Worm (Caenorhabditis elegans): ENCODE data around the gene Y57G11C.5.
A peak's percentile ranks its signal among the peaks of the same experiment; 100 is the strongest.

The Y57G11C.5 gene

DNA sequence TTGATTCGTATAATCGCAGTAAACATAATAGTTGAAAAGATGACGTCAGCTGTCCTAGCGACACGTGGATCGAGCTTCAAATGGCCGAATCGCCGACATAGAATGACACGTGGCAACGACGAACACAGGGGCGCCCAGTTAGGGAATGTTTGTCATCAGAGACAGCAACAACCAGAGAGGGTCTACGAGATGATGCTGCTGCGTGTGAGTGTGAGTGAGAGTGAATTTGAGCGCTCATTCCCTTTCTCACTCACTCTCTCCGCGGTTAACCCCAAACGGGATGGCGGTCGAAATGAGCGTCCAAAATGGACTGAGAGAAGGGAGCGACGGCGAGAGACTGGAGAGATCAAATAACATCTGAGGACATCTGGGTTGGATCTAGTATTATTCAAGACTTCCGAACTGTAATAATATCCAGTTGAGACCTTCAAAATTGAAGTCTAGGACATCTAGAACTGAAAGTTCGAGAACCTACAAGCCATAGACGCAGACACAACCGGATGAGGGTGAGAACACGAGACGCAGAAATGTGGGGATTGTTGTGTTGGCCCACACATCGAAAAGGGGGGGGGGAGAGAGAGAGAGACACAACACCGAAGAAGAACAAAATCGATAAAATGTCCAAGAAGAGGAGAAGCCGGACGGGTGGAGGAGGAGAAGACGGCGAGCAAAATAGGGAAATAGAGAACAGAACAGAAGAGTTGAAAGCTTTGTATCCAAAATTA lies 28.8 kb upstream of the Y57G11C.5 start (continued):
- TF ChIP-seq hlh-4 (tag; optimal IDR thresholded peaks at IDR 0.05) (no peak), C04F5.9 (tag; optimal IDR thresholded peaks at IDR 0.05) (no peak), nhr-12 (tag; optimal IDR thresholded peaks at IDR 0.05) (no peak), fkh-8 (tag; optimal IDR thresholded peaks at IDR 0.05) (peak; percentile 69), irx-1 (tag; optimal IDR thresholded peaks at IDR 0.05) (no peak), nhr-85 (tag) (peak; percentile 10), ztf-4 (tag; optimal IDR thresholded peaks at IDR 0.05) (peak; percentile 37), nhr-71 (tag; optimal IDR thresholded peaks at IDR 0.05) (peak; percentile 62), lin-14 (GFP tag; optimal IDR thresholded peaks at IDR 0.05) (peak; percentile 86), egl-13 (tag; optimal IDR thresholded peaks at IDR 0.05) (peak; percentile 25), pqm-1 (tag; optimal IDR thresholded peaks at IDR 0.05) (no peak), mef-2 (tag; optimal IDR thresholded peaks at IDR 0.05) (no peak), ama-1 (optimal IDR thresholded peaks at IDR 0.05) (no peak), fkh-4 (tag; optimal IDR thresholded peaks at IDR 0.05; ENCODE audit: borderline replicate concordance) (no peak), snu-23 (GFP tag; optimal IDR thresholded peaks at IDR 0.05) (peak; percentile 47), nhr-237 (tag; optimal IDR thresholded peaks at IDR 0.05) (peak; percentile 3), ets-5 (GFP tag; IDR thresholded peaks at IDR 0.05) (no peak), nhr-90 (tag; optimal IDR thresholded peaks at IDR 0.05; ENCODE audit: poor library complexity) (peak; percentile 23), pag-3 (tag; optimal IDR thresholded peaks at IDR 0.05; ENCODE audit: borderline replicate concordance, insufficient read depth) (no peak), dpl-1 (GFP tag; optimal IDR thresholded peaks at IDR 0.05) (peak in 1 of 3 experiments; percentile 32), nhr-28 (tag; optimal IDR thresholded peaks at IDR 0.05) (no peak), dsc-1 (tag; optimal IDR thresholded peaks at IDR 0.05) (peak; percentile 7), F16B12.6 (tag; optimal IDR thresholded peaks at IDR 0.05) (no peak), lin-13 (GFP tag; optimal IDR thresholded peaks at IDR 0.05) (peak; percentile 51)

DNA sequence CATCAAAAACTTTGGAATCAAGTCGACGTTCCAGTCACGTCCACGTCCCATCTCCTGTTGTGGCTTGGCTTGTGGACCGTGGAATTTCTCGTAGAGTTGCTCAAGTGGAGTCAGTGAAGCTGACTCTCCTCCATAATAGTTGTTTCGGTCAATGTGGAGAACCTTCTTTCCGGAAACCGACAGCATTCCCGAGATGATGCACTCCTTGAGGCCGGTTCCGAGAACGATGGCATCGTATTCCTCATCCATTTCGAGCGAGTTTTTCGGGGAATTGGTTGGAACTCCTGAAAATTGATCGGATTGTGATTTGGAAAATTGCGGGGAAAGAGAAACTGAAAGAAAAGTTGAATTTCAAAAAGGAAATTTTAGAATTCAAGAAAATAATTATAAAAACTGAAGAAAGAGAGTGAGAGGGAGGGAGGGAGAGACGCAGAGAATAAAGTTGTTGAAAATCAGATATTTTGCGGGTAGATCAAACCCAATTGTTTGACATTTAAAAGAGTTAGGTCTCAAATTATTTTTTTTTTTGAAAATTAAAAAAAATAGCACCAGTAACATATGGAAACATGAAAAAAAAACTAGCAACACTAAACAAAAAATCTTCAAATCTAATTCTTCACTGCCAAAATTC lies 27.5 kb upstream of the Y57G11C.5 start, which contains the start of gene gdi-1:
gdi-1 (minus strand) TSS at position 286 of the 631 bp plus-strand sequence.
- TF ChIP-seq ztf-4 (tag; optimal IDR thresholded peaks at IDR 0.05), result peak; percentile 12
- TF ChIP-seq snpc-4 (tag; optimal IDR thresholded peaks at IDR 0.05), result no peak
- no peak for TF ChIP-seq lsy-2 (tag; optimal IDR thresholded peaks at IDR 0.05)
- TF ChIP-seq fos-1 (tag; optimal IDR thresholded peaks at IDR 0.05), result no peak

ce11 chrIV:14790579-14790978 lies 25.3 kb upstream of the Y57G11C.5 start:
- TF ChIP-seq nhr-12 (tag; optimal IDR thresholded peaks at IDR 0.05) (no peak), C34B4.2 (tag; optimal IDR thresholded peaks at IDR 0.05) (no peak), unc-62 (GFP tag; optimal IDR thresholded peaks at IDR 0.05) (no peak), pax-3 (tag; optimal IDR thresholded peaks at IDR 0.05) (no peak), efl-3 (GFP tag; optimal IDR thresholded peaks at IDR 0.05) (no peak), aly-2 (tag; optimal IDR thresholded peaks at IDR 0.05) (peak; percentile 5), nhr-19 (GFP tag; conservative IDR thresholded peaks at IDR 0.05) (no peak), elt-2 (tag; optimal IDR thresholded peaks at IDR 0.05) (no peak), nhr-85 (tag) (peak; percentile 55)

DNA sequence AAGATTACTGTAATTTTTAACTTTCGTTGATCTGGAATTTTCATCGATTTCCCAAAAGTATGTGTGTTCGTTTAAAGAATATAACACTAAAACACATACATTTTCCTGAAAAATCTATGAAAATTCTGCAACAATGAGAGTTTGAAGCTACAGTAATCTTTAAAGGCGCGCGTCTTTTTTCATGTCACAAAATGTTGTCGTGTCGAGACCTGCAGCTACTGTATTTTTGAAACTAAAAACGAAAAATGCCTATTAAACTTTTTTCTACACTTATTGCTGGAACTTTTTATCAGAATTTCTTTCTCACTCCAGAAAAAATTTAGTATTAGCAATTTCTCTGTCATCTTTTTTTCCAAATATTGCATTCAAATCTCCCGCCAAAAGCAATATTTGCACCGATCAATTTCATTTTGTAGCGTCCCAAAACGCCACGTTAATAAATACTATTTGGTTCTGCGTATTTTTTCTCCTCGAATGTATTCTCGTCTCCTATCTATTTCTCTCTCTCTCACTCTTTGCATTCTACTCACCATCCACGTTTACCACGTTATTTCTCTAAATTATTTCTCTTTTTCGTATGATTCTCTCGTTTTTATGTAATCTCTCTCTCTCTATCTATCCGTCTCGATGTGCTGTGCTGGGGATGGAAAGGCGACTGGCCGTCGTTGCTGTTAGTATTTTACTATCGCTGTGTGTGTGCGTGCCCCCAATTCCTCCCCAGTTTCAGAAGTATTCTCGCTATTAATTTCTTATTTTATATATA lies 21.3 kb upstream of the Y57G11C.5 start, which contains the start of gene melo-1:
melo-1 (plus strand) TSS at position 658 of the 763 bp plus-strand sequence.
- peak; percentile 7 for TF ChIP-seq lin-13 (GFP tag; optimal IDR thresholded peaks at IDR 0.05)
- TF ChIP-seq blmp-1 (tag; optimal IDR thresholded peaks at IDR 0.05), result peak; percentile 43
- peak; percentile 31 to 52 (median 36) for TF ChIP-seq dpl-1 (GFP tag; optimal IDR thresholded peaks at IDR 0.05)
- peak; percentile 62 to 73 for TF ChIP-seq lsy-2 (tag; optimal IDR thresholded peaks at IDR 0.05)
- TF ChIP-seq mep-1 (tag; optimal IDR thresholded peaks at IDR 0.05), result peak; percentile 81
- TF ChIP-seq nhr-90 (tag; optimal IDR thresholded peaks at IDR 0.05; ENCODE audit: poor library complexity), result peak; percentile 26
- TF ChIP-seq mdl-1 (tag; optimal IDR thresholded peaks at IDR 0.05), result peak in 1 of 2 experiments; percentile 37
- TF ChIP-seq hlh-17 (GFP tag; optimal IDR thresholded peaks at IDR 0.05; ENCODE audit: borderline replicate concordance), result no peak
- TF ChIP-seq nhr-47 (tag; optimal IDR thresholded peaks at IDR 0.05), result peak; percentile 65
- peak; percentile 33 for TF ChIP-seq elt-2 (tag; optimal IDR thresholded peaks at IDR 0.05)
- TF ChIP-seq lin-14 (GFP tag; optimal IDR thresholded peaks at IDR 0.05), result peak; percentile 77
- TF ChIP-seq efl-3 (GFP tag; optimal IDR thresholded peaks at IDR 0.05), result no peak
- no peak for TF ChIP-seq C04F5.9 (tag; optimal IDR thresholded peaks at IDR 0.05)
- TF ChIP-seq jun-1 (tag; optimal IDR thresholded peaks at IDR 0.05), result no peak
- TF ChIP-seq aha-1 (tag; optimal IDR thresholded peaks at IDR 0.05), result no peak
- TF ChIP-seq snu-23 (GFP tag; optimal IDR thresholded peaks at IDR 0.05), result peak; percentile 81
- peak; percentile 9 for TF ChIP-seq fos-1 (tag; optimal IDR thresholded peaks at IDR 0.05)
- TF ChIP-seq skn-1 (tag; optimal IDR thresholded peaks at IDR 0.05), result peak; percentile 38
- TF ChIP-seq isw-1 (GFP tag; IDR thresholded peaks at IDR 0.05), result peak; percentile 28
